Worm (Caenorhabditis elegans): Measurements from ENCODE around the gene C30B5.6.

C30B5.6 gene

DNA sequence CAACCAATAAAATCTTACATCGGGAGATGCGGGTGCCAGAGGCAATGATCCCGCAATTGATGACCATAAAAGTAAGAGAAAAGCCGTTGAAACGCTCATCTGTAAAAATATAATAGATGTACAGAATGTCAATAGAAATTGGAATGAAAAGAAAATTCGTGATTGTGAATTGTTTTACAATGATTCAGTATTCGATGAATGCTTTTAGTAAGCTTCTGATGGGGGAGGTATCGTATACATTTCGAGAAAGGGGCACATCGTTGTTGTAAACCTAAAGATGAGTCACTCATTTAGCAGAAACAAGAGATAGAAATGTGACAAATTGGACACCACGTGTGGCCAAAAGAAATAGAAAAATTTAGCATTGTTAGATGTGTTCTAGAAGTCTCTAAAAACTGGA lies at the start of gene C30B5.6:
Gene C30B5.6, minus strand, starts transcription at position 101 of the 400 bp plus-strand sequence.
- no peak for TF ChIP-seq nhr-90 (tag; optimal IDR thresholded peaks at IDR 0.05; ENCODE audit: poor library complexity)

DNA sequence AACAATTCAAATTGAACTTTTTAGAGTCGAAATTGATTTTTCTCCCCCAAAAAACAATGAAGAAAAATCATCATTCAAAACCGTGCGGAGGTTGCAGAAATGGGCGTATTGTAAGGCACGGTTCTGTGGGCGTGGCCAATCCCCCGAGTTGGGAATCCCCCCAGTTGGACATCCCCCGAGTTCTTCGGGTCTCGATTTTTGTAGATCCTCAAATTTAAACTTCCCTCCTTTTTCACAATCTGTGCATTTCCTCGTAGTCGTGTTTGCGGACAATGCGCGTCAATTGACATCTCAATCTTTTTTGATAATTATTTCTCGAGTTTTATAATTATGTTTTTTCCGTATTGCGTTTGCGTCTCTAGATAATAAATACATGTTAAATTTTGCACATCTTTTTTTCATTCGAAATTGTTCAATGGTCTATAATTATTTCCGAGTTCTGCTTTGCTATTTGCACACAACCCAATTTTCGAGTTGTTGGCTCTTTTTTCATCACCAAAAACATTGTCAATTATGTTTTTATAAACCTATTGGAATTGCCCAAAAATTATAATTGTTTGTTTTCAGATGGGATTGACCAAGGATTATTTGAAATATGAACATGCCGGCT lies 47.5 kb upstream of the C30B5.6 start, which contains the start of gene F13H8.2:
Gene F13H8.2, plus strand, starts transcription at position 560 of the 610 bp plus-strand sequence.
- TF ChIP-seq snu-23 (GFP tag; optimal IDR thresholded peaks at IDR 0.05) (peak; percentile 86), swsn-7 (tag; optimal IDR thresholded peaks at IDR 0.05) (peak; percentile 82), sup-37 (GFP tag; optimal IDR thresholded peaks at IDR 0.05) (no peak), dsc-1 (tag; optimal IDR thresholded peaks at IDR 0.05) (peak; percentile 82), ztf-4 (tag; optimal IDR thresholded peaks at IDR 0.05) (peak; percentile 47), elt-2 (tag; optimal IDR thresholded peaks at IDR 0.05) (peak; percentile 37), vab-15 (tag; optimal IDR thresholded peaks at IDR 0.05) (peak; percentile 41), mdl-1 (tag; optimal IDR thresholded peaks at IDR 0.05) (peak in 1 of 2 experiments; percentile 75), nhr-11 (tag; optimal IDR thresholded peaks at IDR 0.05) (no peak), isw-1 (GFP tag; IDR thresholded peaks at IDR 0.05) (peak; percentile 88), tlp-1 (tag; optimal IDR thresholded peaks at IDR 0.05) (no peak), elt-3 (tag; optimal IDR thresholded peaks at IDR 0.05) (peak in 2 of 6 experiments; percentile 55), snpc-4 (tag; optimal IDR thresholded peaks at IDR 0.05) (peak; percentile 44), unc-86 (tag; optimal IDR thresholded peaks at IDR 0.05) (peak; percentile 80), xbp-1 (tag; optimal IDR thresholded peaks at IDR 0.05) (peak; percentile 75), C16A3.4 (tag; optimal IDR thresholded peaks at IDR 0.05) (peak; percentile 80), ces-1 (GFP tag; optimal IDR thresholded peaks at IDR 0.05) (no peak), nhr-12 (tag; optimal IDR thresholded peaks at IDR 0.05) (no peak), nhr-77 (tag; optimal IDR thresholded peaks at IDR 0.05) (peak; percentile 62), dpl-1 (GFP tag; optimal IDR thresholded peaks at IDR 0.05) (peak; percentile 96 to 98 (median 97)), ceh-88 (GFP tag; IDR thresholded peaks at IDR 0.05) (peak; percentile 81), blmp-1 (tag; optimal IDR thresholded peaks at IDR 0.05) (peak; percentile 70), unc-30 (tag; optimal IDR thresholded peaks at IDR 0.05) (no peak), ztf-11 (tag; optimal IDR thresholded peaks at IDR 0.05) (peak in 1 of 2 experiments; percentile 59), nhr-84 (tag; optimal IDR thresholded peaks at IDR 0.05) (no peak), alr-1 (tag; optimal IDR thresholded peaks at IDR 0.05; ENCODE audit: borderline replicate concordance) (no peak), lin-39 (tag; optimal IDR thresholded peaks at IDR 0.05) (no peak), pqm-1 (tag; optimal IDR thresholded peaks at IDR 0.05) (no peak), aly-2 (tag; optimal IDR thresholded peaks at IDR 0.05) (peak; percentile 63), Y116A8C.19 (tag; optimal IDR thresholded peaks at IDR 0.05; ENCODE audit: borderline replicate concordance) (no peak), ceh-90 (tag; optimal IDR thresholded peaks at IDR 0.05) (no peak), sox-4 (tag; optimal IDR thresholded peaks at IDR 0.05) (peak; percentile 25), jun-1 (tag; optimal IDR thresholded peaks at IDR 0.05) (peak; percentile 57), skn-1 (tag; optimal IDR thresholded peaks at IDR 0.05) (peak; percentile 44), ceh-8 (GFP tag; optimal IDR thresholded peaks at IDR 0.05) (peak; percentile 83), hlh-17 (GFP tag; optimal IDR thresholded peaks at IDR 0.05; ENCODE audit: borderline replicate concordance) (no peak), egl-13 (tag; optimal IDR thresholded peaks at IDR 0.05) (peak; percentile 81), lir-3 (tag; optimal IDR thresholded peaks at IDR 0.05; ENCODE audit: poor library complexity) (peak; percentile 72), sptf-1 (tag; optimal IDR thresholded peaks at IDR 0.05) (no peak), egl-27 (tag; optimal IDR thresholded peaks at IDR 0.05) (no peak), nhr-19 (GFP tag; conservative IDR thresholded peaks at IDR 0.05) (peak; percentile 89), pax-3 (tag; optimal IDR thresholded peaks at IDR 0.05) (peak; percentile 59), unc-130 (tag; optimal IDR thresholded peaks at IDR 0.05) (peak; percentile 90), nhr-28 (tag; optimal IDR thresholded peaks at IDR 0.05) (no peak), nhr-71 (tag; optimal IDR thresholded peaks at IDR 0.05) (peak; percentile 90), unc-62 (GFP tag; optimal IDR thresholded peaks at IDR 0.05) (no peak), aha-1 (tag; optimal IDR thresholded peaks at IDR 0.05) (no peak), ets-5 (GFP tag; IDR thresholded peaks at IDR 0.05) (no peak), unc-98 (GFP tag; IDR thresholded peaks at IDR 0.05) (no peak)
